Worm (Caenorhabditis elegans) whole organism, L4/young adult: ENCODE data around the gene F36H9.7.

Source experiments
- W03F9.2 ChIP-seq: fragments of 150-350 bp; optimal IDR thresholded peaks from 2 replicates; lab custom pipeline; 2014; ENCODE audit warnings: missing biosample characterization, missing genetic modification characterization
- dao-5 ChIP-seq: sonication (generic microtip); optimal IDR thresholded peaks from 2 replicates; lab custom pipeline; 2016; ENCODE audit warnings: missing genotype, missing genetic modification characterization, moderate library complexity, missing compliant biosample characterization

DNA sequence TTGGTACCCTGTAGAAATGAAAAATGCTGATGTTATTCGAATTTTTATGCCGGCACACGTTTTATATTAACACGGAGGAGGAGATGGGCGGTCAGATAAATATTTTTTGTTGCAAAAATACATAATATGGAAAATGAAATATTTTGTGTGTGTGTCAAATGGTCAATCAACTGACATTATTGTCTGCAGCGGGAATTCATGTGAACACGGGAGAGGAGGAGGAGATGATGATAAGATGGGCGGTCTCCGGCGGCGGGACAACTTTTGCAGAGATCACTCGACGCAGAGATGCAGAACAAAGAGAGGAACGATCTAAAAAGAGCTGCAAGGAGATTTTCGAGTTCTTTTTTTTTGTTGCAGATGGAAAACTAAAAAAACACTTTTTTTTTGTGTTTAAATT is 3.0 kb downstream of the F36H9.7 start, which contains the start of gene dhs-13:
- no peak for TF ChIP-seq dao-5
- no peak for TF ChIP-seq W03F9.2
